Worm (Caenorhabditis elegans) whole organism, L3 larva: ENCODE data around the gene set-20.

Experiments used
- ZK546.5 ChIP-seq: sonication (generic microtip); optimal IDR thresholded peaks from 2 replicates; lab custom pipeline; 2017; ENCODE audit warnings: missing biosample characterization, missing genetic modification characterization
- aly-2 ChIP-seq: fragments of 150-350 bp; optimal IDR thresholded peaks from 2 replicates; lab custom pipeline; 2014; ENCODE audit warnings: missing biosample characterization, missing genetic modification characterization
- ceh-82 ChIP-seq: fragments of 150-350 bp; optimal IDR thresholded peaks from 2 replicates; lab custom pipeline; 2014; ENCODE audit warnings: missing biosample characterization, missing genetic modification characterization
- daf-12 ChIP-seq: fragments of 150-350 bp; optimal IDR thresholded peaks from 2 replicates; lab custom pipeline; 2014; ENCODE audit warnings: missing biosample characterization, missing genetic modification reagents, missing genetic modification characterization
- egl-27 ChIP-seq: sonication (generic microtip); optimal IDR thresholded peaks from 4 replicates; lab custom pipeline; 2017; ENCODE audit warnings: missing biosample characterization, missing genetic modification reagents, missing genetic modification characterization
- elt-3 ChIP-seq, 3 experiments: fragments of 150-350 bp in 1 of 3; sonication (generic microtip) in 2 of 3; optimal IDR thresholded peaks; 2 replicates in 2 of 3; 4 replicates in 1 of 3; lab custom pipeline; 2014 to 2017; ENCODE audit warnings: missing biosample characterization in 3 of 3, missing genetic modification characterization in 3 of 3
- lsy-12 ChIP-seq: sonication (generic microtip); optimal IDR thresholded peaks from 2 replicates; lab custom pipeline; 2016; ENCODE audit warnings: mild to moderate bottlenecking, missing genetic modification characterization, missing compliant biosample characterization
- nhr-11 ChIP-seq: fragments of 150-350 bp; optimal IDR thresholded peaks from 2 replicates; lab custom pipeline; 2014; ENCODE audit warnings: missing biosample characterization, missing genetic modification characterization
- nhr-12 ChIP-seq: fragments of 150-350 bp; optimal IDR thresholded peaks from 2 replicates; lab custom pipeline; 2014; ENCODE audit warnings: missing biosample characterization, missing genetic modification characterization
- nhr-43 ChIP-seq: sonication (generic microtip); optimal IDR thresholded peaks from 2 replicates; lab custom pipeline; 2016; ENCODE audit warnings: mild to moderate bottlenecking, missing genetic modification characterization, missing compliant biosample characterization; ENCODE audit not compliant: poor library complexity, severe bottlenecking
- nhr-77 ChIP-seq: fragments of 150-350 bp; optimal IDR thresholded peaks from 2 replicates; lab custom pipeline; 2014; ENCODE audit warnings: missing biosample characterization, missing genetic modification characterization
- pha-4 ChIP-seq: fragments of 150-350 bp; optimal IDR thresholded peaks from 2 replicates; lab custom pipeline; 2014; ENCODE audit warnings: missing biosample characterization, missing genetic modification reagents, missing genetic modification characterization
- snpc-4 ChIP-seq: fragments of 150-350 bp; optimal IDR thresholded peaks from 2 replicates; lab custom pipeline; 2014; ENCODE audit warnings: missing biosample characterization, missing genetic modification characterization
- unc-62 ChIP-seq: fragments of 150-350 bp; sonication (generic microtip); optimal IDR thresholded peaks from 4 replicates; lab custom pipeline; 2014; ENCODE audit warnings: missing biosample characterization, missing genetic modification reagents, missing genetic modification characterization

- TF ChIP-seq elt-3 (tag; optimal IDR thresholded peaks at IDR 0.05; lab: Kevin White, UChicago): no peak
- no peak for TF ChIP-seq nhr-11 (tag; lab: Kevin White, UChicago)
- TF ChIP-seq ceh-82: no peak
- TF ChIP-seq nhr-77: no peak
- no peak for TF ChIP-seq egl-27 (tag; lab: Kevin White, UChicago)
- TF ChIP-seq lsy-12 (tag; lab: Kevin White, UChicago): no peak
- no peak for TF ChIP-seq aly-2
- TF ChIP-seq daf-12 (tag; lab: Kevin White, UChicago): no peak
- TF ChIP-seq snpc-4 (tag; lab: Kevin White, UChicago): no peak
- TF ChIP-seq nhr-12 (tag; lab: Kevin White, UChicago): no peak
- TF ChIP-seq unc-62 (GFP tag; lab: Kevin White, UChicago): no peak
- no peak for TF ChIP-seq ZK546.5 (tag; lab: Kevin White, UChicago)
- TF ChIP-seq nhr-43 (tag; lab: Kevin White, UChicago): no peak
- no peak for TF ChIP-seq pha-4 (tag; lab: Kevin White, UChicago)
Observed at ce11 chrX:5724544-5724943, 38.6 kb upstream of the set-20 start.
